Fruit fly (Drosophila melanogaster) whole organism, prepupa: Measurements from ENCODE around the gene CG5157.

Experiments used
- Blimp-1 ChIP-seq: fragments of 200-800 bp; sonication (Bioruptor generic); optimal IDR thresholded peaks from 3 replicates; lab custom pipeline; 2017; ENCODE audit warnings: missing biosample characterization, missing genetic modification characterization, mild to moderate bottlenecking, moderate library complexity, missing genetic modification reagents
- CG10631 ChIP-seq: fragments of 200-800 bp; sonication (Bioruptor generic); optimal IDR thresholded peaks from 2 replicates; lab custom pipeline; 2016; ENCODE audit warnings: missing biosample characterization, missing genetic modification characterization
- CG10669 ChIP-seq: fragments of 200-800 bp; sonication (Bioruptor generic); optimal IDR thresholded peaks from 3 replicates; lab custom pipeline; 2018; ENCODE audit warnings: missing biosample characterization, mild to moderate bottlenecking, missing genetic modification characterization, moderate library complexity
- CG11294 ChIP-seq: fragments of 200-800 bp; sonication (Bioruptor generic); IDR thresholded peaks from 2 replicates; pipeline ENCODE4 v1.3.6; 2022; ENCODE audit warnings: missing biosample characterization, missing genetic modification characterization
- CG11902 ChIP-seq: fragments of 200-800 bp; sonication (Bioruptor generic); optimal IDR thresholded peaks from 3 replicates; lab custom pipeline; 2016; ENCODE audit warnings: missing biosample characterization, missing genetic modification characterization
- CG32006 ChIP-seq: fragments of 200-800 bp; sonication (Bioruptor generic); optimal IDR thresholded peaks from 3 replicates; lab custom pipeline; 2017; ENCODE audit warnings: missing biosample characterization, mild to moderate bottlenecking, missing genetic modification characterization
- CG34406 ChIP-seq: fragments of 200-800 bp; sonication (Bioruptor generic); optimal IDR thresholded peaks from 3 replicates; lab custom pipeline; 2016; ENCODE audit warnings: missing biosample characterization, missing genetic modification characterization
- CG4318 ChIP-seq: fragments of 200-800 bp; sonication (Bioruptor generic); optimal IDR thresholded peaks from 3 replicates; lab custom pipeline; 2017; ENCODE audit warnings: missing biosample characterization, mild to moderate bottlenecking, missing genetic modification characterization
- CG6276 ChIP-seq: fragments of 200-800 bp; sonication (Bioruptor generic); optimal IDR thresholded peaks from 2 replicates; lab custom pipeline; 2017; ENCODE audit warnings: missing biosample characterization, mild to moderate bottlenecking, missing genetic modification characterization
- CG6854 ChIP-seq: fragments of 200-800 bp; sonication (Bioruptor generic); optimal IDR thresholded peaks from 2 replicates; lab custom pipeline; 2017; ENCODE audit warnings: missing biosample characterization, mild to moderate bottlenecking, missing genetic modification characterization
- CG8119 ChIP-seq: fragments of 200-800 bp; sonication (Bioruptor generic); IDR thresholded peaks from 3 replicates; pipeline ENCODE4 v1.3.6; 2022; ENCODE audit warnings: missing biosample characterization, missing genetic modification characterization
- CG8632 ChIP-seq: fragments of 200-800 bp; sonication (Bioruptor generic); optimal IDR thresholded peaks from 3 replicates; lab custom pipeline; 2016; ENCODE audit warnings: missing biosample characterization, missing genetic modification characterization
- CG9139 ChIP-seq: fragments of 200-800 bp; sonication (Bioruptor generic); optimal IDR thresholded peaks from 3 replicates; lab custom pipeline; 2017; ENCODE audit warnings: missing biosample characterization, mild to moderate bottlenecking, missing genetic modification characterization
- Eip78C ChIP-seq: fragments of 200-800 bp; sonication (Bioruptor generic); peaks from one replicate; lab custom pipeline; 2016; ENCODE audit warnings: missing biosample characterization, missing genetic modification characterization
- Eip93F ChIP-seq: fragments of 200-800 bp; sonication (Bioruptor generic); optimal IDR thresholded peaks from 2 replicates; lab custom pipeline; 2016; ENCODE audit warnings: missing biosample characterization, mild to moderate bottlenecking, missing genetic modification characterization
- Ets96B ChIP-seq: fragments of 200-800 bp; optimal IDR thresholded peaks from 2 replicates; lab custom pipeline; 2019; ENCODE audit warnings: missing biosample characterization, mild to moderate bottlenecking, missing genetic modification characterization, moderate library complexity
- Hr39 ChIP-seq: fragments of 200-800 bp; sonication (Bioruptor generic); optimal IDR thresholded peaks from 2 replicates; lab custom pipeline; 2016; ENCODE audit warnings: missing biosample characterization, missing genetic modification characterization
- Hr4 ChIP-seq: fragments of 200-800 bp; sonication (Bioruptor generic); optimal IDR thresholded peaks from 3 replicates; lab custom pipeline; 2016; ENCODE audit warnings: missing biosample characterization, missing genetic modification characterization
- Lpt ChIP-seq: fragments of 200-800 bp; sonication (Bioruptor generic); optimal IDR thresholded peaks from 3 replicates; lab custom pipeline; 2016; ENCODE audit warnings: missing biosample characterization, missing genetic modification characterization
- OdsH ChIP-seq: fragments of 200-800 bp; sonication (Bioruptor generic); optimal IDR thresholded peaks from 3 replicates; lab custom pipeline; 2016; ENCODE audit warnings: missing biosample characterization, missing genetic modification characterization
- Smox ChIP-seq: fragments of 200-800 bp; sonication (Bioruptor generic); optimal IDR thresholded peaks from 3 replicates; lab custom pipeline; 2016; ENCODE audit warnings: missing biosample characterization, missing genetic modification characterization
- Sox15 ChIP-seq: fragments of 200-800 bp; sonication (Bioruptor generic); optimal IDR thresholded peaks from 3 replicates; lab custom pipeline; 2016; ENCODE audit warnings: missing biosample characterization, missing genetic modification characterization
- achi ChIP-seq: fragments of 200-800 bp; sonication (Bioruptor generic); optimal IDR thresholded peaks from 3 replicates; lab custom pipeline; 2016; ENCODE audit warnings: missing biosample characterization, missing genetic modification characterization
- acj6 ChIP-seq: fragments of 200-800 bp; sonication (Bioruptor generic); optimal IDR thresholded peaks from 3 replicates; lab custom pipeline; 2016; ENCODE audit warnings: missing biosample characterization, missing genetic modification characterization
- dac ChIP-seq: fragments of 200-800 bp; sonication (Bioruptor generic); optimal IDR thresholded peaks from 2 replicates; lab custom pipeline; 2017; ENCODE audit warnings: missing biosample characterization, mild to moderate bottlenecking, missing genetic modification characterization
- dsx ChIP-seq: fragments of 200-800 bp; optimal IDR thresholded peaks from 3 replicates; lab custom pipeline; 2019; ENCODE audit warnings: missing biosample characterization, mild to moderate bottlenecking, missing genetic modification characterization, moderate library complexity; ENCODE audit not compliant: poor library complexity, severe bottlenecking
- eg ChIP-seq: fragments of 200-800 bp; sonication (Bioruptor generic); IDR thresholded peaks from 3 replicates; pipeline ENCODE4 v1.3.6; 2022; ENCODE audit warnings: missing biosample characterization, missing genetic modification characterization
- esn ChIP-seq: fragments of 200-800 bp; sonication (Bioruptor generic); optimal IDR thresholded peaks from 2 replicates; lab custom pipeline; 2016; ENCODE audit warnings: missing biosample characterization, mild to moderate bottlenecking, missing genetic modification characterization, moderate library complexity
- fd59A ChIP-seq: fragments of 200-800 bp; sonication (Bioruptor generic); optimal IDR thresholded peaks from 2 replicates; lab custom pipeline; 2017; ENCODE audit warnings: missing biosample characterization, mild to moderate bottlenecking, missing genetic modification characterization, missing genetic modification reagents
- fd85E ChIP-seq: fragments of 200-800 bp; sonication (Bioruptor generic); optimal IDR thresholded peaks from 3 replicates; lab custom pipeline; 2016; ENCODE audit warnings: missing biosample characterization, missing genetic modification characterization
- pdm3 ChIP-seq: fragments of 200-800 bp; sonication (Bioruptor generic); optimal IDR thresholded peaks from 3 replicates; lab custom pipeline; 2016; ENCODE audit warnings: missing biosample characterization, missing genetic modification characterization
- spab ChIP-seq: fragments of 200-800 bp; sonication (Bioruptor generic); optimal IDR thresholded peaks from 2 replicates; lab custom pipeline; 2017; ENCODE audit warnings: missing biosample characterization, mild to moderate bottlenecking, missing genetic modification characterization, missing genetic modification reagents
- ss ChIP-seq, 2 experiments: fragments of 200-800 bp; sonication (Bioruptor generic); optimal IDR thresholded peaks; 2 replicates in 1 of 2; 3 replicates in 1 of 2; lab custom pipeline; 2017 to 2018; ENCODE audit warnings: mild to moderate bottlenecking in 2 of 2, missing biosample characterization in 2 of 2, missing genetic modification characterization in 2 of 2, moderate library complexity in 1 of 2
- topi ChIP-seq: fragments of 200-800 bp; sonication (Bioruptor generic); optimal IDR thresholded peaks from 3 replicates; lab custom pipeline; 2016; ENCODE audit warnings: missing biosample characterization, missing genetic modification characterization

Gene CG5157

dm6 chr3L:16113607-16114337, 23.9 kb downstream of the CG5157 start (continued):
- peak; percentile 62; the same call in 1 of the 2 replicates for TF ChIP-seq CG11294 (GFP tag; lab: Robert Waterston, UW)
- no peak for TF ChIP-seq CG4318 (GFP tag; lab: Kevin White, UChicago)
- no peak for TF ChIP-seq CG10631 (GFP tag; lab: Kevin White, UChicago)
- peak; percentile 73 for TF ChIP-seq dsx
- TF ChIP-seq Lpt (GFP tag; lab: Kevin White, UChicago): no peak
- peak; percentile 91 for TF ChIP-seq topi
- no peak for TF ChIP-seq pdm3 (GFP tag; lab: Kevin White, UChicago)
- no peak for TF ChIP-seq Smox
- no peak for TF ChIP-seq ss (GFP tag; optimal IDR thresholded peaks at IDR 0.05; lab: Kevin White, UChicago)
- TF ChIP-seq Eip93F (GFP tag; lab: Kevin White, UChicago): peak; percentile 92
- peak; percentile 65 for TF ChIP-seq CG6854 (GFP tag; lab: Kevin White, UChicago)
- TF ChIP-seq CG9139: no peak
- no peak for TF ChIP-seq Hr39 (GFP tag; lab: Kevin White, UChicago)
- TF ChIP-seq Blimp-1 (GFP tag; lab: Kevin White, UChicago): peak; percentile 68
- no peak; the same call in 1 of the 3 replicates for TF ChIP-seq CG8119 (GFP tag; lab: Robert Waterston, UW)
- no peak for TF ChIP-seq fd85E (GFP tag; lab: Kevin White, UChicago)
- TF ChIP-seq CG8632 (GFP tag; lab: Kevin White, UChicago): peak; percentile 80
- TF ChIP-seq Hr4 (GFP tag; lab: Kevin White, UChicago): peak; percentile 88
- peak; percentile 92 for TF ChIP-seq esn
- no peak for TF ChIP-seq achi (GFP tag; lab: Kevin White, UChicago)
- peak; percentile 77 for TF ChIP-seq CG34406 (GFP tag; lab: Kevin White, UChicago)
- TF ChIP-seq spab: no peak
- peak; percentile 75 for TF ChIP-seq CG11902 (GFP tag; lab: Kevin White, UChicago)
- TF ChIP-seq fd59A (GFP tag; lab: Kevin White, UChicago): no peak
- TF ChIP-seq CG6276 (GFP tag; lab: Kevin White, UChicago): no peak
- no peak for TF ChIP-seq CG10669 (GFP tag; lab: Kevin White, UChicago)
- peak; percentile 82 for TF ChIP-seq Ets96B
- no peak for TF ChIP-seq acj6 (GFP tag; lab: Kevin White, UChicago)
- peak; percentile 77 for TF ChIP-seq Sox15 (GFP tag; lab: Kevin White, UChicago)
- no peak for TF ChIP-seq CG32006 (GFP tag; lab: Kevin White, UChicago)
- no peak for TF ChIP-seq dac

dm6 chr3L:16113003-16113606, 24.6 kb downstream of the CG5157 start, which contains the start of gene Taf4:
Gene Taf4 (plus strand): TSS chr3L:16113212.
- no peak for TF ChIP-seq OdsH (GFP tag; lab: Kevin White, UChicago)
- TF ChIP-seq eg (GFP tag; lab: Robert Waterston, UW): no peak
- TF ChIP-seq CG8119 (GFP tag; lab: Robert Waterston, UW): peak; percentile 89; the same call in 1 of the 3 replicates

DNA sequence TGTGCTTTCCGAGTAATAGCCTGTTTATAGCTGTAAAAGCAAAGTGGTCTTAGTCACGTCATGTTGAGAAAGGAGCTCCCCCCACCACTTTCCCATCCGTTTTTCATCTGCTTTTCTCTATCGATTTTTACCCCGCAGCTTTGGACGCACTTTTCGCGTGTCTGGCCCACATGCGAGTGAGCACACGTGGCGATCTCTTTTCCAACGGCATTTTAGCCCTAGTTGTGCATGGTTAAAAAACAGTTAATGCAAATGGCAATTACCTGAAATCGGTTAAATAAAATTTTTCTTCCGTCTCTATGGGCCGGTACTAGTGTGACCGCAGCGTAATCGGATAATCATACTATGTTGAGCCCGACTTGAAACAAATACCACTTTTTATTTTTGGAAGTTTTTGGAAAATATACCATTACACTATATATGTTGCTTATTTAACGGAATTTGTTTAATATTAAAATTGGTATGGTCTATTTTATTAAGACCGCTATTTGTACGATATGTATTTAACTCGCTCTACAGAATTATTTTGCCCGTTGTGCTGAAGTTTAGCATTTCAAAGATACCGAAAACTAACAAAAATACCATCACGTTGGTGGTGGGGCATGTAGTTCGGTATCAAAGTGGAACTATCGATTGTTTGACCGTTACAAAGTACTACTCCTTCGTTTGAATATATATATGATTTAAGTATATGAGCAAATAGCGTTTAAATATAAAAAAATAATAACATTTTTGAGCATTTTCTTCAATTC, 25.4 kb downstream of the CG5157 start, which contains the start of gene Zn72D:
Gene Zn72D (minus strand): TSS at position 558 of the 752 bp plus-strand sequence.
- TF ChIP-seq Eip78C (GFP tag; lab: Kevin White, UChicago) (peak; percentile 66), CG32006 (GFP tag; lab: Kevin White, UChicago) (no peak)
